Fruit fly (Drosophila melanogaster): ENCODE measurements around the gene CG15580.

dm6 chr3R:6057436-6057835, at the start of gene CG15580:
- TF ChIP-seq Ptx1 (GFP tag; IDR thresholded peaks at IDR 0.05) (no peak), CG13894 (tag; optimal IDR thresholded peaks at IDR 0.05) (no peak), hbn (GFP tag; IDR thresholded peaks at IDR 0.05; ENCODE audit: partially characterized antibody) (no peak)

All from whole organism, embryonic.